Worm (Caenorhabditis elegans) whole organism, L3 larva: ENCODE measurements around the gene sir-2.3.

Source experiments
- R02D3.7 ChIP-seq: fragments of 150-350 bp; optimal IDR thresholded peaks from 2 replicates; lab custom pipeline; 2014; ENCODE audit warnings: missing biosample characterization, missing genetic modification characterization
- ZK546.5 ChIP-seq: sonication (generic microtip); optimal IDR thresholded peaks from 2 replicates; lab custom pipeline; 2017; ENCODE audit warnings: missing biosample characterization, missing genetic modification characterization
- aly-2 ChIP-seq: fragments of 150-350 bp; optimal IDR thresholded peaks from 2 replicates; lab custom pipeline; 2014; ENCODE audit warnings: missing biosample characterization, missing genetic modification characterization
- ama-1 ChIP-seq: fragments of 150-350 bp; optimal IDR thresholded peaks from 2 replicates; lab custom pipeline; 2018
- ceh-16 ChIP-seq: sonication (generic microtip); optimal IDR thresholded peaks from 2 replicates; lab custom pipeline; 2017; ENCODE audit warnings: missing biosample characterization, missing genetic modification characterization
- ceh-28 ChIP-seq: fragments of 150-350 bp; optimal IDR thresholded peaks from 2 replicates; lab custom pipeline; 2014; ENCODE audit warnings: missing biosample characterization, missing genetic modification reagents, missing genetic modification characterization
- ceh-82 ChIP-seq: fragments of 150-350 bp; optimal IDR thresholded peaks from 2 replicates; lab custom pipeline; 2014; ENCODE audit warnings: missing biosample characterization, missing genetic modification characterization
- ceh-9 ChIP-seq: sonication (generic microtip); optimal IDR thresholded peaks from 2 replicates; lab custom pipeline; 2018; ENCODE audit warnings: missing biosample characterization, missing genetic modification characterization
- daf-12 ChIP-seq: fragments of 150-350 bp; optimal IDR thresholded peaks from 2 replicates; lab custom pipeline; 2014; ENCODE audit warnings: missing biosample characterization, missing genetic modification reagents, missing genetic modification characterization
- egl-27 ChIP-seq: sonication (generic microtip); optimal IDR thresholded peaks from 4 replicates; lab custom pipeline; 2017; ENCODE audit warnings: missing biosample characterization, missing genetic modification reagents, missing genetic modification characterization
- egl-5 ChIP-seq: fragments of 150-350 bp; optimal IDR thresholded peaks from 2 replicates; lab custom pipeline; 2017; ENCODE audit warnings: missing biosample characterization, missing genetic modification reagents, missing genetic modification characterization, inconsistent platforms
- elt-1 ChIP-seq: fragments of 150-350 bp; optimal IDR thresholded peaks from 2 replicates; lab custom pipeline; 2014; ENCODE audit warnings: missing biosample characterization, missing genetic modification characterization
- elt-2 ChIP-seq: sonication (generic microtip); optimal IDR thresholded peaks from 2 replicates; lab custom pipeline; 2016; ENCODE audit warnings: missing genetic modification reagents, mild to moderate bottlenecking, missing genetic modification characterization, missing compliant biosample characterization
- eor-1 ChIP-seq, 2 experiments: fragments of 150-350 bp; optimal IDR thresholded peaks; 2 replicates each; lab custom pipeline; 2014 to 2018; ENCODE audit warnings: missing biosample characterization in 2 of 2, missing genetic modification characterization in 2 of 2
- fkh-10 ChIP-seq: sonication (generic microtip); optimal IDR thresholded peaks from 2 replicates; lab custom pipeline; 2017; ENCODE audit warnings: missing biosample characterization, missing genetic modification reagents, missing genetic modification characterization
- fkh-2 ChIP-seq: fragments of 150-350 bp; optimal IDR thresholded peaks from 2 replicates; lab custom pipeline; 2014; ENCODE audit warnings: missing biosample characterization, missing genetic modification reagents, missing genetic modification characterization
- hmg-11 ChIP-seq: sonication (generic microtip); optimal IDR thresholded peaks from 2 replicates; lab custom pipeline; 2016; ENCODE audit warnings: missing genetic modification characterization, missing compliant biosample characterization
- jun-1 ChIP-seq: fragments of 150-350 bp; optimal IDR thresholded peaks from 2 replicates; lab custom pipeline; 2014; ENCODE audit warnings: missing biosample characterization, missing genetic modification reagents, missing genetic modification characterization
- lin-15B ChIP-seq: fragments of 150-350 bp; optimal IDR thresholded peaks from 2 replicates; lab custom pipeline; 2014; ENCODE audit warnings: missing biosample characterization, missing genetic modification characterization
- mdl-1 ChIP-seq: fragments of 150-350 bp; optimal IDR thresholded peaks from 2 replicates; lab custom pipeline; 2014; ENCODE audit warnings: missing biosample characterization, missing genetic modification characterization
- mml-1 ChIP-seq: fragments of 150-350 bp; sonication (generic microtip); optimal IDR thresholded peaks from 3 replicates; lab custom pipeline; 2014; ENCODE audit warnings: missing biosample characterization, missing genetic modification characterization
- nhr-11 ChIP-seq: fragments of 150-350 bp; optimal IDR thresholded peaks from 2 replicates; lab custom pipeline; 2014; ENCODE audit warnings: missing biosample characterization, missing genetic modification characterization
- nhr-12 ChIP-seq: fragments of 150-350 bp; optimal IDR thresholded peaks from 2 replicates; lab custom pipeline; 2014; ENCODE audit warnings: missing biosample characterization, missing genetic modification characterization
- nhr-23 ChIP-seq: fragments of 150-350 bp; optimal IDR thresholded peaks from 2 replicates; lab custom pipeline; 2014; ENCODE audit warnings: missing biosample characterization, missing genetic modification reagents, missing genetic modification characterization
- nhr-237 ChIP-seq: fragments of 150-350 bp; optimal IDR thresholded peaks from 2 replicates; lab custom pipeline; 2014; ENCODE audit warnings: missing biosample characterization, missing genetic modification characterization
- nhr-28 ChIP-seq: fragments of 150-350 bp; optimal IDR thresholded peaks from 2 replicates; lab custom pipeline; 2014; ENCODE audit warnings: missing biosample characterization, missing genetic modification characterization
- nhr-43 ChIP-seq: sonication (generic microtip); optimal IDR thresholded peaks from 2 replicates; lab custom pipeline; 2016; ENCODE audit warnings: mild to moderate bottlenecking, missing genetic modification characterization, missing compliant biosample characterization; ENCODE audit not compliant: poor library complexity, severe bottlenecking
- nhr-67 ChIP-seq: fragments of 150-350 bp; optimal IDR thresholded peaks from 2 replicates; lab custom pipeline; 2014; ENCODE audit warnings: missing biosample characterization, missing genetic modification characterization
- nhr-76 ChIP-seq: fragments of 150-350 bp; sonication (generic microtip); optimal IDR thresholded peaks from 5 replicates; lab custom pipeline; 2014; ENCODE audit warnings: missing biosample characterization, missing genetic modification characterization
- pha-4 ChIP-seq: fragments of 150-350 bp; optimal IDR thresholded peaks from 2 replicates; lab custom pipeline; 2014; ENCODE audit warnings: missing biosample characterization, missing genetic modification reagents, missing genetic modification characterization
- pqm-1 ChIP-seq: fragments of 150-350 bp; optimal IDR thresholded peaks from 2 replicates; lab custom pipeline; 2017; ENCODE audit warnings: missing biosample characterization, missing genetic modification characterization, inconsistent platforms
- sea-2 ChIP-seq: fragments of 150-350 bp; sonication (generic microtip); optimal IDR thresholded peaks from 4 replicates; lab custom pipeline; 2014; ENCODE audit warnings: missing biosample characterization, missing genetic modification reagents, missing genetic modification characterization
- snpc-4 ChIP-seq: fragments of 150-350 bp; optimal IDR thresholded peaks from 2 replicates; lab custom pipeline; 2014; ENCODE audit warnings: missing biosample characterization, missing genetic modification characterization
- tbx-2 ChIP-seq: sonication (generic microtip); optimal IDR thresholded peaks from 2 replicates; lab custom pipeline; 2016; ENCODE audit warnings: mild to moderate bottlenecking, missing genetic modification characterization, missing compliant biosample characterization
- unc-62 ChIP-seq: fragments of 150-350 bp; sonication (generic microtip); optimal IDR thresholded peaks from 4 replicates; lab custom pipeline; 2014; ENCODE audit warnings: missing biosample characterization, missing genetic modification reagents, missing genetic modification characterization
- zag-1 ChIP-seq: fragments of 150-350 bp; optimal IDR thresholded peaks from 2 replicates; lab custom pipeline; 2014; ENCODE audit warnings: missing biosample characterization, missing genetic modification characterization
- ztf-11 ChIP-seq: fragments of 150-350 bp; optimal IDR thresholded peaks from 2 replicates; lab custom pipeline; 2014; ENCODE audit warnings: missing biosample characterization, missing genetic modification characterization

sir-2.3 gene

DNA sequence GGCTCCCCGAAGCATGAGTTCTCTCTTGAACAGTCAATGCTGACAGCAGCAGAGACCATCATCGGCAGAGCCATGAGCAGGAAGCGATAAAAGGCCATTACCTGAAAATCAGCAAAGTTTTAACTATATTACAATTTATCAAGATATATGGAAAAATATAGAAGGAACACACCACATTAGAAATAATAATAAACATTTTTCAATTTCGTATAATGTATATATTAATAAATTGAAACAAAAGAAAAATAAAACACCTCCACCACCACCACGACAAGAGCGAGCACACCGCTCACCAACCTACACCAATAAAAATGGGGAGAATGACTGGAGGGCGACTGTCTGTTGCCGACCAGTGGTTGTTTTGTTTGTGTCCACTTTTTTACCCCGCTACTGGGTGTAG is 45.0 kb upstream of the sir-2.3 start, which contains the start of gene R04D3.2:
R04D3.2 (minus strand) TSS at position 101 of the 400 bp plus-strand sequence.
- TF ChIP-seq aly-2 (tag; lab: Kevin White, UChicago) (no peak), ceh-16 (tag; lab: Kevin White, UChicago) (no peak), elt-1 (no peak), pqm-1 (tag; lab: Kevin White, UChicago) (no peak), R02D3.7 (tag; lab: Kevin White, UChicago) (no peak), ZK546.5 (no peak), hmg-11 (tag; lab: Kevin White, UChicago) (no peak), daf-12 (tag; lab: Kevin White, UChicago) (no peak), nhr-12 (no peak), eor-1 (tag; optimal IDR thresholded peaks at IDR 0.05; lab: Kevin White, UChicago) (no peak), unc-62 (GFP tag; lab: Kevin White, UChicago) (no peak)

DNA sequence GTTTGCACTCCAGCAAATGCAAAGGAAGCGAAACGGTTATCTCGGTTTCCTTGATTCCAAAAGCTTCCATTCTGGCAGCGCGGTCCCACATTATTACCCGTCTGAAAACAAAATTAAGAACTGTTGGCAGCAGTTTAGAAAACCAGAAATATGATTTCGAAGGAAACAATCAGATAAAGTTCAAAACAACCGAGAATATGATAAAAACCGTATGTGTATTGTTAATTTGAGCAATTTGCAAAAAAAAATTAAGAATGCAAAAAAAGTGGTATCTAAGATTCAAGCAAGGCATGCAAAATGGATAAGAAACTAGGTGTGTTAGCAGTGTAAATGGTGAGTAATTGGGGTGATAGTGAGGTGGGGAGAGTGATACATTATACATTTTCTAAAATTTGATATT is 42.8 kb upstream of the sir-2.3 start, which contains the start of gene R04D3.4:
R04D3.4 (minus strand) TSS at position 101 of the 400 bp plus-strand sequence.
- no peak for TF ChIP-seq elt-1

DNA sequence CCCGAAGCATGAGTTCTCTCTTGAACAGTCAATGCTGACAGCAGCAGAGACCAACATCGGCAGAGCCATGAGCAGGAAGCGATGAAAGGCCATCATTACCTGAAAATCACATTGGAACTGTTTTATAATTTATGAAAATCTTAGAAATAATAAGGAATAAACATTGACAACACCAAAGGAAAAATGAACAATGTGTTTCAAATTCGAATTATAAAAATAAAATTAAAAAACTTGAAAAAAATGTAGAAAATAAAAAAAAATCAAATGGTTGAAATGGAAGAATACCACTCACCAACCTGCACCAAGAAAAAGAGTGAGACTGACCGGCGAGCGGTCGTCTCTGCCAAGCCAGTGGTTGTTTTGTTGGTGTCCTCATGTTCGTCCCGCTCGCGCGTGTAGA is 41.0 kb upstream of the sir-2.3 start, which contains the start of gene R04D3.3:
R04D3.3 (minus strand) TSS at position 101 of the 400 bp plus-strand sequence.
- TF ChIP-seq aly-2 (tag; lab: Kevin White, UChicago) (no peak), pha-4 (tag; lab: Kevin White, UChicago) (no peak), nhr-28 (tag; lab: Kevin White, UChicago) (no peak), ceh-28 (no peak), mml-1 (tag; lab: Kevin White, UChicago) (no peak), snpc-4 (tag; lab: Kevin White, UChicago) (no peak), ztf-11 (tag; lab: Kevin White, UChicago) (no peak), ceh-82 (tag; lab: Kevin White, UChicago) (no peak), unc-62 (GFP tag; lab: Kevin White, UChicago) (no peak), sea-2 (GFP tag; lab: Kevin White, UChicago) (no peak), nhr-23 (tag; lab: Kevin White, UChicago) (no peak), elt-1 (no peak), nhr-67 (tag; lab: Kevin White, UChicago) (no peak), nhr-76 (tag; lab: Kevin White, UChicago) (no peak), R02D3.7 (tag; lab: Kevin White, UChicago) (no peak), ceh-16 (tag; lab: Kevin White, UChicago) (no peak), elt-2 (tag; lab: Kevin White, UChicago) (no peak), mdl-1 (tag; lab: Kevin White, UChicago) (no peak), jun-1 (tag; lab: Kevin White, UChicago) (no peak)

DNA sequence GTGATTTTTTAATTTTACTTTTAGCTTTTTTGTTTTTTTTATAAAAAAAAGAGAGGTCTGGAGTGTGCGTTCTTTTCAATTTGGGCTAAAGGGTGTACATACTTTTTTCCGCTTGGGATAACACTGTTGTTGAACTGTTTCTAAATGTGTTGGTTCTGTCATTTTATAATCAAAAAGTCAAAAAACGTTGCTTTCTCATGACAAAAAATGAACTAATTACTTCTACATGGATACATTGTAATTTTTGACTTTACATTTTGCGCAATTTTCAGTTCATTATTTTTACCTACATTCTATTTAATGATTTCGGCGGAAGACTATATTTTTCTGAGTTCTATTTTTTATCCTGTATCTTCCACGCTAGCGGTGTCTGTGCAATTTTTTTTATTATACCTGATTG is 40.0 kb upstream of the sir-2.3 start, which contains the start of gene srd-38:
srd-38 (plus strand) TSS at position 301 of the 400 bp plus-strand sequence.
- no peak for TF ChIP-seq nhr-237 (tag; lab: Kevin White, UChicago)
- TF ChIP-seq lin-15B (tag; lab: Kevin White, UChicago), result no peak
- TF ChIP-seq zag-1 (tag; lab: Kevin White, UChicago), result no peak
- TF ChIP-seq nhr-11, result no peak
- TF ChIP-seq ama-1, result no peak
- TF ChIP-seq snpc-4 (tag; lab: Kevin White, UChicago), result no peak
- TF ChIP-seq eor-1 (tag; optimal IDR thresholded peaks at IDR 0.05; lab: Kevin White, UChicago), result no peak
- no peak for TF ChIP-seq elt-2 (tag; lab: Kevin White, UChicago)
- TF ChIP-seq egl-27, result no peak
- no peak for TF ChIP-seq nhr-23 (tag; lab: Kevin White, UChicago)
- no peak for TF ChIP-seq nhr-28 (tag; lab: Kevin White, UChicago)
- no peak for TF ChIP-seq ceh-9
- no peak for TF ChIP-seq nhr-43 (tag; lab: Kevin White, UChicago)
- TF ChIP-seq daf-12 (tag; lab: Kevin White, UChicago), result no peak
- no peak for TF ChIP-seq fkh-2 (tag; lab: Kevin White, UChicago)
- TF ChIP-seq ceh-16 (tag; lab: Kevin White, UChicago), result no peak
- no peak for TF ChIP-seq fkh-10 (GFP tag; lab: Kevin White, UChicago)

DNA sequence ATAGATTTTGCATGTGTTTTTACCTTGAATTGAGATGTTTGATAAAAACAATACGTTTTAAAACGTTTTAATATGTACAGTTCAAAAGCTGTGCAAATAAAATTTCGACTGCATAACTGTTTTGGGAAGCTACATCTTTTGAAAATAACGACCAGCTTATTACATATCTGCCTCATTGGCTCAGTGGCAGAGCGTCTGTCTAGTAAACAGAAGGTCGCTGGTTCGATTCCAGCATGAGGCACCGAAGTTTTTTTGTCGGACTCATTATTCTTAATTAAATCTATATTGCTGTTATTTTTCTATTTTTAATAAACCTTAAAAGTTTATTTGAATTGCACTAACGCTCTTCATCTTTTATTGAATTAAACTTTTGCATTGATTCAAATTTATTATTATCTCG is 38.5 kb upstream of the sir-2.3 start:
- TF ChIP-seq egl-5 (tag; lab: Kevin White, UChicago), result no peak
- TF ChIP-seq ztf-11 (tag; lab: Kevin White, UChicago), result no peak
- no peak for TF ChIP-seq jun-1 (tag; lab: Kevin White, UChicago)
- no peak for TF ChIP-seq hmg-11 (tag; lab: Kevin White, UChicago)
- TF ChIP-seq tbx-2 (tag; lab: Kevin White, UChicago), result no peak
- no peak for TF ChIP-seq lin-15B (tag; lab: Kevin White, UChicago)
- TF ChIP-seq ceh-28, result no peak
